Fruit fly (Drosophila melanogaster): ENCODE measurements around the gene Tie.

DNA sequence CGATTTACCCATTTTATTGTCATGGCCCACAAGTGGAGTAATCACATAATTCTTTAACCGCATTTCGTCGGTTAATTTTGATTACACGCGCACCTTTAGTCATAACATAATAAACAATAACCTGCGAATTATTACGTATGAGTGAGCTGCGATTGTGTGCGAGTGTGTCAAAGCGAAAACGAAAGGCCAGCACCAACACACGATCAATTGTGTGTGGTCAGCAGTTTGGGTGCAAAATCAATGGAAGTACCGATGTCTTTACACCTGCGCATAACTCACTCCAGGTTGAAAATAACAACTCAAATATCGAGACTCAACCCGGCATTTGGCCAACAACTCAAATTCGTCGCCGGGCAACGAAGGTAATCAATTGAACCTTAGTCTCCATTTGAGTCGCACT, 2.5 kb upstream of the Tie start:
- TF ChIP-seq CG34367 (tag; optimal IDR thresholded peaks at IDR 0.05): no peak
- no peak for TF ChIP-seq CG12605 (GFP tag; IDR thresholded peaks at IDR 0.05)
- TF ChIP-seq CG8301 (tag; optimal IDR thresholded peaks at IDR 0.05): no peak
- no peak for TF ChIP-seq Pif1B (GFP tag; optimal IDR thresholded peaks at IDR 0.05)
- no peak for TF ChIP-seq D1 (tag; optimal IDR thresholded peaks at IDR 0.05)
- TF ChIP-seq CG17806 (tag; optimal IDR thresholded peaks at IDR 0.05): no peak
- no peak for TF ChIP-seq CG32121 (GFP tag; IDR thresholded peaks at IDR 0.05)
- no peak for TF ChIP-seq CG4496 (GFP tag; IDR thresholded peaks at IDR 0.05)

Data from whole organism, pupa.